Worm (Caenorhabditis elegans): ENCODE results near the gene ilys-2.

DNA sequence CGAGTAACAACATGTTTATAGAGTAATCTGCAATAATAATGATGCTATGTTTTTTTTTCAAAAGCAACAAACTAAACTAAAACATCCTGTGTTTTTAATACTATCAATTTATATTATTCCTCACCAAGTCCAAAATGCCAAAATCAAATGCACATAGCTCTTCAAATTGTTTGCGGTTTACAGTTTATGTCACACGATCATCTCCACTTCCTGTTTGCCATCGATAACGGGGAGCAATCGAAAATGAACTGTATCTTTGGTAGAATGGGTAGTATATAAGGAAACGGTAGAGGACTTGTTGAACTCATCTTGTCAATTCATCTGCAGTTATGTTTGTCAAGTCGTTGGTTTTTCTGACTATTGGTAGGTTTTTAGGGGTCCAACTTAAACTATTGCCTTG, 3.3 kb upstream of the ilys-2 start, which contains the start of gene ilys-3:
- TF ChIP-seq ets-7 (tag; optimal IDR thresholded peaks at IDR 0.05) (no peak), sea-1 (GFP tag; conservative IDR thresholded peaks at IDR 0.05) (no peak), flt-1 (GFP tag; IDR thresholded peaks at IDR 0.05) (no peak), ama-1 (optimal IDR thresholded peaks at IDR 0.05) (no peak), tra-4 (tag; optimal IDR thresholded peaks at IDR 0.05) (no peak), F13C5.2 (tag; optimal IDR thresholded peaks at IDR 0.05) (no peak), ceh-36 (tag; optimal IDR thresholded peaks at IDR 0.05) (no peak), scrt-1 (GFP tag; IDR thresholded peaks at IDR 0.05) (no peak), aly-1 (tag; optimal IDR thresholded peaks at IDR 0.05) (no peak)
